Worm (Caenorhabditis elegans): ENCODE data around the gene M163.5.

DNA sequence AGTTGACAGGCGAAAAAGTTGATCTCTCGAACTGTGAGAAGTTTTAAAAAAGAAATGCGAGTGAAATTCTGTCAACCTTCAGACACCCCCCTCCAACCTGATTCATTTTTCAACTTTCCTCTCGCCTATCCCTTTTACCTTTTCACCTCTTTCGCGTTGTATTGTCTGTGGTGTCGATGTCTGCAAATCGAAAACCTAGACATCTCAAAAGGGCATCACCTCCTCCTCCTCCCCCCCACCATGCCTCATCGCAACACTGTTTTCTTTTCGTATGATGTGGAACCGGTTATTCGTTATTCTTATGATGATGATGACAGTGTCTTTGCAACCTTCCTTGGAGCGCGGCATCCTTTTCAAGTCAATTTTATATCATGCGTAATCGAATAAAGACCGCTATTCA, 34.2 kb downstream of the M163.5 start:
- no peak for TF ChIP-seq him-1 (tag; optimal IDR thresholded peaks at IDR 0.05)
- TF ChIP-seq W03F9.2 (tag; optimal IDR thresholded peaks at IDR 0.05) = no peak
- no peak for TF ChIP-seq dao-5 (tag; optimal IDR thresholded peaks at IDR 0.05)

All from whole organism, L4/young adult.